Worm (Caenorhabditis elegans) whole organism, L3 larva: Measurements from ENCODE around the gene pdl-1.

ENCODE experiments used
- fkh-2 ChIP-seq: fragments of 150-350 bp; optimal IDR thresholded peaks from 2 replicates; lab custom pipeline; 2014; ENCODE audit warnings: missing biosample characterization, missing genetic modification reagents, missing genetic modification characterization
- fos-1 ChIP-seq: fragments of 150-350 bp; optimal IDR thresholded peaks from 2 replicates; lab custom pipeline; 2014; ENCODE audit warnings: missing biosample characterization, missing genetic modification characterization
- nhr-11 ChIP-seq: fragments of 150-350 bp; optimal IDR thresholded peaks from 2 replicates; lab custom pipeline; 2014; ENCODE audit warnings: missing biosample characterization, missing genetic modification characterization

ce11 chrII:7146240-7146639 lies 37.4 kb upstream of the pdl-1 start:
- TF ChIP-seq fkh-2 (tag; lab: Kevin White, UChicago) (no peak), fos-1 (tag; lab: Kevin White, UChicago) (no peak), nhr-11 (no peak)
